Fruit fly (Drosophila melanogaster): ENCODE measurements around the gene CG12496.
A peak's percentile ranks its signal among the peaks of the same experiment; 100 is the strongest.

CG12496 gene

dm6 chrX:2443798-2444197 lies 33.1 kb upstream of the CG12496 start, which contains the start of gene tko (continued):
- no peak for TF ChIP-seq sens-2 (GFP tag; IDR thresholded peaks at IDR 0.05)
- TF ChIP-seq CTCF (GFP tag; optimal IDR thresholded peaks at IDR 0.05), result peak; percentile 60
- TF ChIP-seq pho (GFP tag; optimal IDR thresholded peaks at IDR 0.05), result peak; percentile 23
- no peak for TF ChIP-seq gt (GFP tag; IDR thresholded peaks at IDR 0.05)
- TF ChIP-seq B-H2 (GFP tag; optimal IDR thresholded peaks at IDR 0.05), result peak; percentile 51
- no peak for TF ChIP-seq rib (GFP tag; IDR thresholded peaks at IDR 0.05)
- TF ChIP-seq phol (tag; optimal IDR thresholded peaks at IDR 0.05), result peak; percentile 76
- TF ChIP-seq bowl (GFP tag; IDR thresholded peaks at IDR 0.05), result no peak
- no peak for TF ChIP-seq Chrac-16 (GFP tag; optimal IDR thresholded peaks at IDR 0.05)
- no peak for TF ChIP-seq en (GFP tag; optimal IDR thresholded peaks at IDR 0.05)
- TF ChIP-seq ranshi (GFP tag; IDR thresholded peaks at IDR 0.05), result no peak
- TF ChIP-seq CG13775 (GFP tag; optimal IDR thresholded peaks at IDR 0.05), result no peak
- no peak for TF ChIP-seq az2 (GFP tag; optimal IDR thresholded peaks at IDR 0.05)
- no peak for TF ChIP-seq CG17802 (tag; optimal IDR thresholded peaks at IDR 0.05)
- no peak for TF ChIP-seq fru (optimal IDR thresholded peaks at IDR 0.05)
- TF ChIP-seq sens (GFP tag), result peak; percentile 64
- no peak; the same call in 3 of the 4 replicates for TF ChIP-seq Gug (GFP tag; IDR thresholded peaks at IDR 0.05)
- TF ChIP-seq TFAM (GFP tag; optimal IDR thresholded peaks at IDR 0.05), result no peak
- no peak for TF ChIP-seq Drgx (GFP tag; IDR thresholded peaks at IDR 0.05)
- TF ChIP-seq ato (GFP tag; IDR thresholded peaks at IDR 0.05; ENCODE audit: partially characterized antibody), result peak; percentile 86
- TF ChIP-seq bsh (GFP tag; optimal IDR thresholded peaks at IDR 0.05), result no peak
- TF ChIP-seq Jarid2 (GFP tag; optimal IDR thresholded peaks at IDR 0.05), result no peak
- no peak for TF ChIP-seq pb (GFP tag; optimal IDR thresholded peaks at IDR 0.05)
- TF ChIP-seq schlank (tag; optimal IDR thresholded peaks at IDR 0.05), result no peak
- no peak for TF ChIP-seq Sox100B (GFP tag; optimal IDR thresholded peaks at IDR 0.05)
- TF ChIP-seq hbn (GFP tag; IDR thresholded peaks at IDR 0.05; ENCODE audit: partially characterized antibody), result peak; percentile 95
- no peak for TF ChIP-seq gcm2 (GFP tag; optimal IDR thresholded peaks at IDR 0.05)
- TF ChIP-seq CG10209 (GFP tag; optimal IDR thresholded peaks at IDR 0.05), result no peak
- TF ChIP-seq gfzf (GFP tag; optimal IDR thresholded peaks at IDR 0.05), result peak; percentile 58
- TF ChIP-seq Mad (GFP tag; optimal IDR thresholded peaks at IDR 0.05), result peak; percentile 19
- TF ChIP-seq dysf (GFP tag; IDR thresholded peaks at IDR 0.05), result no peak
- no peak for TF ChIP-seq CG12299 (tag; optimal IDR thresholded peaks at IDR 0.05)
- peak; percentile 78; the same call in 2 of the 3 replicates for TF ChIP-seq mld (GFP tag; IDR thresholded peaks at IDR 0.05; ENCODE audit: partially characterized antibody)
- no peak for TF ChIP-seq CG32767 (GFP tag; IDR thresholded peaks at IDR 0.05)
- TF ChIP-seq NC2α (GFP tag; optimal IDR thresholded peaks at IDR 0.05), result no peak
- no peak for TF ChIP-seq CG18011 (GFP tag; optimal IDR thresholded peaks at IDR 0.05)
- TF ChIP-seq ase (GFP tag; IDR thresholded peaks at IDR 0.05), result no peak
- no peak for TF ChIP-seq CG9437 (GFP tag; optimal IDR thresholded peaks at IDR 0.05)
- no peak for TF ChIP-seq D19A (tag; optimal IDR thresholded peaks at IDR 0.05)
- TF ChIP-seq NC2β (GFP tag; optimal IDR thresholded peaks at IDR 0.05), result peak; percentile 1
- no peak for TF ChIP-seq hth (optimal IDR thresholded peaks at IDR 0.05)
- TF ChIP-seq CG10431 (GFP tag; optimal IDR thresholded peaks at IDR 0.05), result no peak
- TF ChIP-seq CG34422 (GFP tag; IDR thresholded peaks at IDR 0.05), result no peak; the same call in 2 of the 3 replicates
- no peak for TF ChIP-seq repo (GFP tag; optimal IDR thresholded peaks at IDR 0.05)
- TF ChIP-seq CG11560 (tag; IDR thresholded peaks at IDR 0.05), result no peak
- TF ChIP-seq scrt (GFP tag; optimal IDR thresholded peaks at IDR 0.05), result peak; percentile 72
- TF ChIP-seq BtbVII (GFP tag; optimal IDR thresholded peaks at IDR 0.05), result no peak
- TF ChIP-seq Sry-δ (GFP tag; optimal IDR thresholded peaks at IDR 0.05), result peak; percentile 99
- TF ChIP-seq fu2 (GFP tag; optimal IDR thresholded peaks at IDR 0.05), result no peak
- no peak for TF ChIP-seq Lpt (GFP tag; optimal IDR thresholded peaks at IDR 0.05)
- TF ChIP-seq CG18619 (GFP tag; optimal IDR thresholded peaks at IDR 0.05), result no peak
- TF ChIP-seq ssp (GFP tag; IDR thresholded peaks at IDR 0.05), result no peak
- TF ChIP-seq Taf1 (GFP tag; IDR thresholded peaks at IDR 0.05), result no peak
- TF ChIP-seq Usf (GFP tag; optimal IDR thresholded peaks at IDR 0.05), result no peak

Measured in whole organism, embryonic.